Worm (Caenorhabditis elegans) whole organism, L4 larva: Measurements from ENCODE around the gene tag-151.

ENCODE experiments used
- D1046.2 ChIP-seq: fragments of 200-800 bp; sonication (Bioruptor generic); IDR thresholded peaks from 2 replicates; pipeline ENCODE4 v1.3.6; 2022; ENCODE audit warnings: missing genetic modification characterization, missing compliant biosample characterization
- F44E2.7 ChIP-seq: fragments of 200-800 bp; sonication (Bioruptor generic); IDR thresholded peaks from 2 replicates; pipeline ENCODE4 v2.1.2; 2022; ENCODE audit warnings: missing genetic modification characterization, missing compliant biosample characterization
- Y75B8A.6 ChIP-seq: fragments of 200-800 bp; sonication (Bioruptor generic); IDR thresholded peaks from 2 replicates; pipeline ENCODE4 v1.3.6; 2022; ENCODE audit warnings: missing genetic modification reagents, missing genetic modification characterization, missing compliant biosample characterization
- ZK546.5 ChIP-seq, 2 experiments: sonication (generic microtip); optimal IDR thresholded peaks; 2 replicates each; lab custom pipeline; 2017; ENCODE audit warnings: missing biosample characterization in 2 of 2, missing genetic modification characterization in 2 of 2
- aha-1 ChIP-seq: fragments of 150-350 bp; peaks from one replicate; lab custom pipeline; 2014; ENCODE audit warnings: missing biosample characterization, missing genetic modification characterization
- aly-2 ChIP-seq: sonication (generic microtip); optimal IDR thresholded peaks from 2 replicates; lab custom pipeline; 2018; ENCODE audit warnings: missing biosample characterization, missing genetic modification characterization
- ama-1 ChIP-seq: fragments of 150-350 bp; optimal IDR thresholded peaks from 2 replicates; lab custom pipeline; 2014; ENCODE audit warnings: inconsistent platforms, mixed read lengths
- arid-1 ChIP-seq: fragments of 200-800 bp; sonication (Bioruptor generic); conservative IDR thresholded peaks from 2 replicates; pipeline ENCODE4 v1.3.6; 2022; ENCODE audit warnings: missing genetic modification reagents, missing genetic modification characterization, missing compliant biosample characterization
- attf-4 ChIP-seq: sonication (generic microtip); optimal IDR thresholded peaks from 3 replicates; lab custom pipeline; 2017; ENCODE audit warnings: missing biosample characterization, missing genetic modification characterization
- ceh-28 ChIP-seq: fragments of 150-350 bp; optimal IDR thresholded peaks from 2 replicates; lab custom pipeline; 2014; ENCODE audit warnings: missing biosample characterization, missing genetic modification reagents, missing genetic modification characterization
- ceh-82 ChIP-seq: sonication (generic microtip); optimal IDR thresholded peaks from 2 replicates; lab custom pipeline; 2017; ENCODE audit warnings: missing biosample characterization, missing genetic modification characterization
- daf-12 ChIP-seq: fragments of 150-350 bp; optimal IDR thresholded peaks from 2 replicates; lab custom pipeline; 2014; ENCODE audit warnings: missing biosample characterization, missing genetic modification reagents, missing genetic modification characterization
- daf-16 ChIP-seq, 3 experiments: sonication (generic microtip); optimal IDR thresholded peaks; 2 replicates each; lab custom pipeline; 2016 to 2017; ENCODE audit warnings: missing genetic modification characterization in 3 of 3, missing genetic modification reagents in 3 of 3, mild to moderate bottlenecking in 2 of 3, missing compliant biosample characterization in 2 of 3, missing biosample characterization in 1 of 3, moderate library complexity in 1 of 3
- daf-8 ChIP-seq: fragments of 200-800 bp; sonication (Bioruptor generic); IDR thresholded peaks from 2 replicates; pipeline ENCODE4 v1.3.6; 2022; ENCODE audit warnings: missing genetic modification characterization, missing compliant biosample characterization
- dmd-6 ChIP-seq: fragments of 200-800 bp; sonication (Bioruptor generic); IDR thresholded peaks from 2 replicates; pipeline ENCODE4 v1.3.6; 2022; ENCODE audit warnings: missing genetic modification reagents, missing genetic modification characterization, missing compliant biosample characterization
- dpl-1 ChIP-seq: fragments of 150-350 bp; optimal IDR thresholded peaks from 2 replicates; lab custom pipeline; 2014; ENCODE audit warnings: missing biosample characterization, missing genetic modification reagents, missing genetic modification characterization
- duxl-1 ChIP-seq: sonication (generic microtip); optimal IDR thresholded peaks from 2 replicates; lab custom pipeline; 2016; ENCODE audit warnings: mild to moderate bottlenecking, missing genetic modification characterization, moderate library complexity, missing compliant biosample characterization; ENCODE audit not compliant: poor library complexity
- dve-1 ChIP-seq: sonication (generic microtip); optimal IDR thresholded peaks from 2 replicates; lab custom pipeline; 2017; ENCODE audit warnings: antibody characterized with exemption, mild to moderate bottlenecking, missing genetic modification characterization, missing compliant biosample characterization; ENCODE audit not compliant: insufficient read depth
- egl-43 ChIP-seq: fragments of 200-800 bp; sonication (Bioruptor generic); IDR thresholded peaks from 2 replicates; pipeline ENCODE4 v1.3.6; 2022; ENCODE audit warnings: missing genetic modification reagents, missing genetic modification characterization, missing compliant biosample characterization
- fkh-10 ChIP-seq: fragments of 150-350 bp; optimal IDR thresholded peaks from 2 replicates; lab custom pipeline; 2014; ENCODE audit warnings: missing biosample characterization, missing genetic modification reagents, missing genetic modification characterization
- hlh-11 ChIP-seq: fragments of 200-800 bp; sonication (Bioruptor generic); optimal IDR thresholded peaks from 2 replicates; lab custom pipeline; 2018; ENCODE audit warnings: mild to moderate bottlenecking, missing genetic modification characterization, missing compliant biosample characterization
- hlh-30 ChIP-seq: sonication (generic microtip); optimal IDR thresholded peaks from 2 replicates; lab custom pipeline; 2017; ENCODE audit warnings: antibody characterized with exemption, mild to moderate bottlenecking, missing genetic modification characterization, missing compliant biosample characterization; ENCODE audit not compliant: insufficient read depth
- jun-1 ChIP-seq: fragments of 150-350 bp; optimal IDR thresholded peaks from 2 replicates; lab custom pipeline; 2014; ENCODE audit warnings: missing biosample characterization, missing genetic modification reagents, missing genetic modification characterization
- lin-13 ChIP-seq: fragments of 150-350 bp; optimal IDR thresholded peaks from 2 replicates; lab custom pipeline; 2014; ENCODE audit warnings: missing biosample characterization, missing genetic modification reagents, missing genetic modification characterization
- lin-38 ChIP-seq: fragments of 200-800 bp; sonication (Bioruptor generic); IDR thresholded peaks from 2 replicates; pipeline ENCODE4 v1.3.6; 2022; ENCODE audit warnings: missing genetic modification reagents, missing genetic modification characterization, missing compliant biosample characterization
- lsy-2 ChIP-seq, 2 experiments: fragments of 150-350 bp in 1 of 2; sonication (generic microtip) in 1 of 2; optimal IDR thresholded peaks; 2 replicates each; lab custom pipeline; 2014 to 2017; ENCODE audit warnings: missing biosample characterization in 2 of 2, missing genetic modification characterization in 2 of 2
- madf-5 ChIP-seq, 2 experiments: fragments of 200-800 bp; sonication (Bioruptor generic); IDR thresholded peaks; 2 replicates each; pipeline ENCODE4 v1.3.6; 2022; ENCODE audit warnings: missing compliant biosample characterization in 2 of 2, missing genetic modification characterization in 2 of 2
- mdl-1 ChIP-seq, 2 experiments: fragments of 150-350 bp in 1 of 2; sonication (generic microtip) in 1 of 2; optimal IDR thresholded peaks; 2 replicates each; lab custom pipeline; 2014 to 2017; ENCODE audit warnings: missing biosample characterization in 2 of 2, missing genetic modification characterization in 2 of 2
- mes-2 ChIP-seq: sonication (generic microtip); optimal IDR thresholded peaks from 2 replicates; lab custom pipeline; 2016; ENCODE audit warnings: missing genotype, mild to moderate bottlenecking, missing genetic modification characterization, missing compliant biosample characterization; ENCODE audit not compliant: poor library complexity, severe bottlenecking
- mxl-2 ChIP-seq: fragments of 200-800 bp; sonication (Bioruptor generic); conservative IDR thresholded peaks from 2 replicates; pipeline ENCODE4 v1.3.6; 2022; ENCODE audit warnings: missing genetic modification reagents, missing genetic modification characterization, missing compliant biosample characterization
- mxl-3 ChIP-seq: fragments of 200-800 bp; sonication (Bioruptor generic); optimal IDR thresholded peaks from 2 replicates; lab custom pipeline; 2018; ENCODE audit warnings: mild to moderate bottlenecking, missing genetic modification characterization, missing compliant biosample characterization
- nhr-11 ChIP-seq: fragments of 150-350 bp; optimal IDR thresholded peaks from 2 replicates; lab custom pipeline; 2014; ENCODE audit warnings: missing biosample characterization, missing genetic modification characterization
- nhr-111 ChIP-seq: fragments of 200-800 bp; sonication (Bioruptor generic); optimal IDR thresholded peaks from 2 replicates; lab custom pipeline; 2018; ENCODE audit warnings: mild to moderate bottlenecking, missing genetic modification characterization, missing compliant biosample characterization
- nhr-237 ChIP-seq: sonication (generic microtip); optimal IDR thresholded peaks from 2 replicates; lab custom pipeline; 2017; ENCODE audit warnings: missing biosample characterization, missing genetic modification characterization
- nhr-25 ChIP-seq: sonication (generic microtip); optimal IDR thresholded peaks from 2 replicates; lab custom pipeline; 2017; ENCODE audit warnings: missing genetic modification characterization, mild to moderate bottlenecking, missing compliant biosample characterization, antibody characterized with exemption, moderate library complexity, borderline replicate concordance; ENCODE audit not compliant: insufficient read depth
- nhr-42 ChIP-seq: fragments of 200-800 bp; sonication (Bioruptor generic); IDR thresholded peaks from 2 replicates; pipeline ENCODE4 v1.3.6; 2022; ENCODE audit warnings: missing genetic modification characterization, missing compliant biosample characterization
- nhr-48 ChIP-seq: sonication (generic microtip); optimal IDR thresholded peaks from 2 replicates; lab custom pipeline; 2016; ENCODE audit warnings: mild to moderate bottlenecking, missing genetic modification characterization, missing compliant biosample characterization
- nhr-6 ChIP-seq: fragments of 150-350 bp; optimal IDR thresholded peaks from 2 replicates; lab custom pipeline; 2014; ENCODE audit warnings: missing biosample characterization, missing genetic modification characterization
- nhr-76 ChIP-seq: fragments of 150-350 bp; optimal IDR thresholded peaks from 2 replicates; lab custom pipeline; 2014; ENCODE audit warnings: missing biosample characterization, missing genetic modification characterization
- rbr-2 ChIP-seq: sonication (generic microtip); optimal IDR thresholded peaks from 2 replicates; lab custom pipeline; 2016; ENCODE audit warnings: missing genotype, missing genetic modification characterization, missing compliant biosample characterization
- skn-1 ChIP-seq: fragments of 150-350 bp; optimal IDR thresholded peaks from 2 replicates; lab custom pipeline; 2014; ENCODE audit warnings: missing biosample characterization, missing genetic modification characterization
- spr-1 ChIP-seq: sonication (generic microtip); optimal IDR thresholded peaks from 2 replicates; lab custom pipeline; 2016; ENCODE audit warnings: mild to moderate bottlenecking, missing genetic modification characterization, missing compliant biosample characterization
- tag-97 ChIP-seq: fragments of 200-800 bp; sonication (Bioruptor generic); IDR thresholded peaks from 2 replicates; pipeline ENCODE4 v1.3.6; 2022; ENCODE audit warnings: missing genetic modification characterization, missing compliant biosample characterization
- tra-1 ChIP-seq: fragments of 200-800 bp; sonication (Bioruptor generic); IDR thresholded peaks from 2 replicates; pipeline ENCODE4 v1.3.6; 2022; ENCODE audit warnings: missing genetic modification reagents, missing genetic modification characterization, missing compliant biosample characterization
- vab-7 ChIP-seq: fragments of 200-800 bp; sonication (Bioruptor generic); IDR thresholded peaks from 2 replicates; pipeline ENCODE4 v1.3.6; 2022; ENCODE audit warnings: missing genetic modification reagents, missing genetic modification characterization, missing compliant biosample characterization
- zfp-2 ChIP-seq: sonication (generic microtip); optimal IDR thresholded peaks from 2 replicates; lab custom pipeline; 2016; ENCODE audit warnings: mild to moderate bottlenecking, missing genetic modification characterization, missing compliant biosample characterization
- zfp-3 ChIP-seq: fragments of 200-800 bp; sonication (Bioruptor generic); conservative IDR thresholded peaks from 2 replicates; pipeline ENCODE4 v1.3.6; 2022; ENCODE audit warnings: missing genetic modification reagents, missing genetic modification characterization, missing compliant biosample characterization
- ztf-11 ChIP-seq: fragments of 150-350 bp; optimal IDR thresholded peaks from 2 replicates; lab custom pipeline; 2014; ENCODE audit warnings: missing biosample characterization, missing genetic modification characterization
- ztf-7 ChIP-seq: fragments of 150-350 bp; optimal IDR thresholded peaks from 2 replicates; lab custom pipeline; 2014; ENCODE audit warnings: missing biosample characterization, missing genetic modification characterization

Gene tag-151

DNA sequence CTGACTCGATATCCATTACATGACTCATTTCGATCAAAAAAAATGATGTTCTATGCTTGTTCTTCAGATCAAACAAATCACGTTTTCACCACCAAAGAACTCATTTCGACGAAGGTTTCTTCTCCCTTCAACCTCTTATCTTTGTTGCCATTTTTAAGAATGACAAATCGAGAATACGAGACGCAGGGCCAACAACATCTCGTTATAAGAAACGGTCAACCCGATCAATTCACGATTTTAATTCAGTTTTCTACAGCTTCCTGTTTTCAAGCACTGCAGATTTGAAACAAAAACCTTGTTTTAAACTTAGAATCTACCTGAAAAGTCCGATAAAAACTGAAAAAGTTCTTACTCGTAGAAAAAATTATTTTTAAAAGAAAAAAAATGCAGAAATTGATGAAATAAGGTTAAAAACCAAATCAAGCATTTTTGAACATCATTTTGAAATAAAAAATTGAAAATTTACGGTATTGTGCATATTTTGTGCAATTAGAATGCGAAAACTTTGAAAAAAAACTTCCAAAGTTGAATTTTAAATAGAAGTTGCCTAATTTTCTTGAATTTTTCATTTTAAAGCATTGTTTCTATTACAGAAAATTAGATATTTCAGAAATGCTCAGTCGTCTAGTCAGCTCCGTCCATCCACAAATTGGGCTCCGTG, 31.6 kb downstream of the tag-151 start, which contains the start of gene acs-11 (continued):
- peak; percentile 57 for TF ChIP-seq ama-1 (lab: Kevin White, UChicago)
- TF ChIP-seq egl-43: no peak
- TF ChIP-seq ztf-11 (tag; lab: Kevin White, UChicago): no peak
- no peak for TF ChIP-seq jun-1 (tag; lab: Kevin White, UChicago)
- TF ChIP-seq fkh-10 (GFP tag; lab: Kevin White, UChicago): no peak
- peak; percentile 31; the same call in 1 of the 2 replicates for TF ChIP-seq dmd-6
- no peak for TF ChIP-seq F44E2.7 (GFP tag; lab: Robert Waterston, UW)
- no peak for TF ChIP-seq nhr-42
- TF ChIP-seq aly-2: no peak
- no peak for TF ChIP-seq spr-1 (tag; lab: Kevin White, UChicago)
- peak in 1 of 2 experiments; percentile 42 for TF ChIP-seq mdl-1 (tag; optimal IDR thresholded peaks at IDR 0.05; lab: Kevin White, UChicago)
- TF ChIP-seq dve-1 (tag; lab: Kevin White, UChicago): peak; percentile 48
- TF ChIP-seq lin-13 (GFP tag; lab: Kevin White, UChicago): no peak
- TF ChIP-seq skn-1: no peak
- no peak for TF ChIP-seq mxl-2 (GFP tag; lab: Robert Waterston, UW)
- TF ChIP-seq daf-8 (GFP tag; lab: Robert Waterston, UW): no peak
- TF ChIP-seq lin-38 (GFP tag; lab: Robert Waterston, UW): no peak
- peak; percentile 21 for TF ChIP-seq mes-2 (tag; lab: Kevin White, UChicago)
- peak; percentile 61 for TF ChIP-seq hlh-30
- no peak for TF ChIP-seq rbr-2 (tag; lab: Kevin White, UChicago)
- peak; percentile 12 for TF ChIP-seq duxl-1
- TF ChIP-seq ceh-82: no peak

DNA sequence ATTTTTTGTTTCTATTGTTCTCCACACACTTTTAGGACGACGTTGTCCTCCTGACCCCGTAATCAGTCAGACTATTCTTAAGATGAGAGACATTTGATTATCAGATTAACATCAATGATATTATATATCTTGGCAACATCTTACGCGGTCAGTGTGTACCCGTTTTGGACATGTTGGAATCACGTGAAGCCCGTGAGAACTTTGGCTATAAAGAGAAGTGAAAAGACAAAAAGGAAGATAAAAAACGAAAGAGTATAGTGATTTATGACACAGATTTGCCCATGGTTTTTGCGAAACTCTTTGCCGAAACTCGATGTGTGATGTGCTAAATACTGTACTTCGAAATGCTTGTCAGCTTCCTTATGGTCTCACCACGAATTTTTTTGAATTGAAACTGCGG, 35.2 kb downstream of the tag-151 start:
- peak; percentile 72 for TF ChIP-seq mxl-3
- TF ChIP-seq nhr-11: peak; percentile 98
- TF ChIP-seq nhr-6 (tag; lab: Kevin White, UChicago): no peak
- no peak for TF ChIP-seq zfp-3 (GFP tag; lab: Robert Waterston, UW)
- TF ChIP-seq nhr-111 (GFP tag; lab: Kevin White, UChicago): no peak
- no peak for TF ChIP-seq arid-1 (GFP tag; lab: Robert Waterston, UW)
- TF ChIP-seq attf-4 (tag; lab: Kevin White, UChicago): no peak
- TF ChIP-seq tag-97 (GFP tag; lab: Robert Waterston, UW): no peak
- TF ChIP-seq ztf-7 (tag; lab: Kevin White, UChicago): no peak
- peak; percentile 95 for TF ChIP-seq nhr-48 (tag; lab: Kevin White, UChicago)
- TF ChIP-seq nhr-25 (tag; lab: Kevin White, UChicago): no peak
- TF ChIP-seq tra-1: peak; percentile 39; the same call in 1 of the 2 replicates
- TF ChIP-seq lsy-2 (tag; optimal IDR thresholded peaks at IDR 0.05; lab: Kevin White, UChicago): peak in 1 of 2 experiments; percentile 31
- no peak for TF ChIP-seq daf-16 (GFP tag; optimal IDR thresholded peaks at IDR 0.05; lab: Kevin White, UChicago)
- no peak for TF ChIP-seq daf-16 (tag; optimal IDR thresholded peaks at IDR 0.05; lab: Kevin White, UChicago)
- no peak for TF ChIP-seq nhr-237
- TF ChIP-seq ama-1 (lab: Kevin White, UChicago): no peak
- no peak for TF ChIP-seq daf-12 (tag; lab: Kevin White, UChicago)
- TF ChIP-seq aha-1: peak; percentile 84
- TF ChIP-seq dmd-6: peak; percentile 30; the same call in 1 of the 2 replicates
- no peak for TF ChIP-seq rbr-2 (tag; lab: Kevin White, UChicago)
- TF ChIP-seq vab-7 (GFP tag; lab: Robert Waterston, UW): no peak
- TF ChIP-seq duxl-1: no peak
- TF ChIP-seq ZK546.5 (tag; optimal IDR thresholded peaks at IDR 0.05; lab: Kevin White, UChicago): no peak
- peak; percentile 55 for TF ChIP-seq hlh-11 (tag; lab: Kevin White, UChicago)
- no peak for TF ChIP-seq madf-5 (GFP tag; IDR thresholded peaks at IDR 0.05; lab: Robert Waterston, UW)
- TF ChIP-seq ceh-28 (tag; lab: Kevin White, UChicago): no peak
- TF ChIP-seq D1046.2: no peak
- TF ChIP-seq hlh-30: peak; percentile 63
- no peak for TF ChIP-seq Y75B8A.6 (GFP tag; lab: Robert Waterston, UW)
- TF ChIP-seq nhr-76 (tag; lab: Kevin White, UChicago): no peak
- TF ChIP-seq dpl-1 (GFP tag; lab: Kevin White, UChicago): peak; percentile 33
- no peak for TF ChIP-seq zfp-2 (tag; lab: Kevin White, UChicago)
